Worm (Caenorhabditis elegans): ENCODE results near the gene C05D12.1.

Gene C05D12.1

DNA sequence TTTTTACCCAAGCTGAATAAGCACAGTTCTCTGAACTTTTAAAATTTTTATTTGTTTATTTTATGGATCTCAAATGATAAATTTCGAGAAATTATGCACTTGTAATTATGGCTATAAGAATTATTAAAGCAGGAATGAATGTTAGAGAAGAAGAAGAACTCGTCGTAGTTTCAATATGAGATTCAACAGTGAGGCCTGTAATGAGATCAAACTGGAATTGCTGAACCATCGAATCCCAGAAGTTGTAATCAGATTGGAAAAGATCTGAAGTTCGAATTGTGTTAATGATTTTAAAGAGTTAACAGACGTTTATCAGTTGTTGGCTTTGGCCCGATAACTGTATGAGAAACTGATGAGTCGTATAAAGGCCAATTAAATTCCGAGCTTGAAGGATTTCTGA is 40.1 kb upstream of the C05D12.1 start (continued):
- TF ChIP-seq hsf-1 (GFP tag; IDR thresholded peaks at IDR 0.05) (peak; percentile 70; the same call in 1 of the 2 replicates), rcor-1 (GFP tag; IDR thresholded peaks at IDR 0.05) (no peak), madf-8 (GFP tag; conservative IDR thresholded peaks at IDR 0.05) (no peak)

DNA sequence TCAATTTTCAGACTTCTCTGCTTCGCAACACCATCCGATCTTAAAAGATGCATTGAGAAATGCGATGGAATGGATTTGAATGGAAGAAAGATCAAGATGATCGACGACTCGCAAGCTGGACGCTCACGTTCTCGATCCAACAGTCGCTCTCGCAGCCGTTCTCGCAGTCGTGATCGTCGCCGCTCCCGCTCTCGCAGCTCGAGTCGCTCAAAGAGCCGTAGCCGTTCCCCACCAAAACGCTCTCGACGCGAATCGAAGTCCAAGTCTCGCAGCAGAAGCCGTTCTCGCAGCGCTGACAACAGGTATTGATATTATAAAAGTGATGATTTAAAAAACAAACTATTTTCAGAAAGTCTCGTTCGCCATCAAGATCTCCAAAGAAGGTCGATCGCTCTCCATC is 39.6 kb upstream of the C05D12.1 start:
- no peak for TF ChIP-seq B0035.1 (tag; optimal IDR thresholded peaks at IDR 0.05)
- TF ChIP-seq rcor-1 (GFP tag; IDR thresholded peaks at IDR 0.05): no peak
- TF ChIP-seq snpc-4 (GFP tag; optimal IDR thresholded peaks at IDR 0.05): no peak
- TF ChIP-seq snpc-4 (tag; optimal IDR thresholded peaks at IDR 0.05): no peak
- TF ChIP-seq attf-5 (GFP tag; optimal IDR thresholded peaks at IDR 0.05): no peak
- no peak for TF ChIP-seq sea-2 (GFP tag; IDR thresholded peaks at IDR 0.05)
- no peak for TF ChIP-seq lin-35 (GFP tag; optimal IDR thresholded peaks at IDR 0.05)
- TF ChIP-seq rpc-1 (optimal IDR thresholded peaks at IDR 0.05): no peak
- no peak for TF ChIP-seq rpc-1 (tag; optimal IDR thresholded peaks at IDR 0.05)
- TF ChIP-seq sptf-2 (GFP tag; optimal IDR thresholded peaks at IDR 0.05): no peak
- TF ChIP-seq attf-3 (GFP tag; conservative IDR thresholded peaks at IDR 0.05): no peak
- no peak for TF ChIP-seq F57C9.4 (tag; optimal IDR thresholded peaks at IDR 0.05)
- TF ChIP-seq egl-44 (GFP tag; IDR thresholded peaks at IDR 0.05): no peak
- no peak for TF ChIP-seq Y56A3A.18 (GFP tag; IDR thresholded peaks at IDR 0.05)
- no peak for TF ChIP-seq ekl-4 (GFP tag; IDR thresholded peaks at IDR 0.05)
- TF ChIP-seq gei-17 (GFP tag; optimal IDR thresholded peaks at IDR 0.05): no peak
- no peak for TF ChIP-seq rec-8 (tag; optimal IDR thresholded peaks at IDR 0.05)
- TF ChIP-seq cebp-2 (GFP tag; IDR thresholded peaks at IDR 0.05): no peak
- TF ChIP-seq cebp-1 (GFP tag; IDR thresholded peaks at IDR 0.05): no peak
- TF ChIP-seq cebp-1 (tag; optimal IDR thresholded peaks at IDR 0.05): no peak
- TF ChIP-seq ztf-22 (GFP tag; optimal IDR thresholded peaks at IDR 0.05): no peak
- no peak for TF ChIP-seq bed-1 (GFP tag; IDR thresholded peaks at IDR 0.05)
- TF ChIP-seq K12H6.12 (tag; optimal IDR thresholded peaks at IDR 0.05): no peak
- TF ChIP-seq nfyb-1 (GFP tag; IDR thresholded peaks at IDR 0.05): 0 out of 2 replicates have a peak, but pooled peaks have one; percentile 12
- TF ChIP-seq tlf-1 (GFP tag; optimal IDR thresholded peaks at IDR 0.05): no peak
- 0 out of 2 replicates have a peak, but pooled peaks have one; percentile 12 for TF ChIP-seq madf-3 (GFP tag; IDR thresholded peaks at IDR 0.05)
- TF ChIP-seq madf-8 (GFP tag; conservative IDR thresholded peaks at IDR 0.05): no peak
- no peak for TF ChIP-seq ZK185.1 (tag; optimal IDR thresholded peaks at IDR 0.05; ENCODE audit: poor library complexity, severe bottlenecking)
- no peak for TF ChIP-seq hmg-1.2 (GFP tag; IDR thresholded peaks at IDR 0.05)
- TF ChIP-seq ztf-26 (tag; optimal IDR thresholded peaks at IDR 0.05): no peak
- TF ChIP-seq C17E4.6 (GFP tag; IDR thresholded peaks at IDR 0.05): no peak
- no peak for TF ChIP-seq lin-26 (GFP tag; IDR thresholded peaks at IDR 0.05)
- TF ChIP-seq lsl-1 (GFP tag; optimal IDR thresholded peaks at IDR 0.05): no peak
- no peak for TF ChIP-seq madf-10 (tag; optimal IDR thresholded peaks at IDR 0.05)
- peak; percentile 75; the same call in 1 of the 2 replicates for TF ChIP-seq egrh-3 (GFP tag; IDR thresholded peaks at IDR 0.05)
- no peak for TF ChIP-seq Y67H2A.10 (GFP tag; conservative IDR thresholded peaks at IDR 0.05)
- no peak for TF ChIP-seq ztf-28 (GFP tag; IDR thresholded peaks at IDR 0.05)
- TF ChIP-seq F57A8.1 (GFP tag; optimal IDR thresholded peaks at IDR 0.05): no peak
- no peak for TF ChIP-seq attf-6 (GFP tag; IDR thresholded peaks at IDR 0.05)
- TF ChIP-seq bed-2 (GFP tag; IDR thresholded peaks at IDR 0.05): no peak
- TF ChIP-seq somi-1 (GFP tag; optimal IDR thresholded peaks at IDR 0.05): no peak
- peak; percentile 89 for TF ChIP-seq zfh-2 (GFP tag; conservative IDR thresholded peaks at IDR 0.05)
- no peak for TF ChIP-seq sdz-38 (tag; optimal IDR thresholded peaks at IDR 0.05)
- TF ChIP-seq aptf-3 (GFP tag; IDR thresholded peaks at IDR 0.05): no peak
- TF ChIP-seq ceh-58 (GFP tag; IDR thresholded peaks at IDR 0.05): 0 out of 2 replicates have a peak, but pooled peaks have one; percentile 41
- no peak for TF ChIP-seq T07F8.4 (tag; optimal IDR thresholded peaks at IDR 0.05)
